Fruit fly (Drosophila melanogaster): ENCODE results near the gene CG9593.
A peak's percentile ranks its signal among the peaks of the same experiment; 100 is the strongest.

The CG9593 gene

dm6 chr3R:15793372-15793802 lies 8.7 kb upstream of the CG9593 start, which contains the start of gene nsl1 (continued):
- TF ChIP-seq al (GFP tag; IDR thresholded peaks at IDR 0.05) (0 out of 2 replicates have a peak, but pooled peaks have one; percentile 29), CG33213 (GFP tag; optimal IDR thresholded peaks at IDR 0.05) (no peak), chn (GFP tag; optimal IDR thresholded peaks at IDR 0.05) (peak; percentile 77), danr (GFP tag; IDR thresholded peaks at IDR 0.05) (no peak), wdn (GFP tag; IDR thresholded peaks at IDR 0.05) (peak; percentile 33; the same call in 1 of the 2 replicates), CG43689 (GFP tag; IDR thresholded peaks at IDR 0.05) (no peak), CG14710 (tag; optimal IDR thresholded peaks at IDR 0.05) (peak; percentile 74), nom (GFP tag; optimal IDR thresholded peaks at IDR 0.05) (peak; percentile 88), CTCF (GFP tag; optimal IDR thresholded peaks at IDR 0.05) (peak; percentile 47), CG30020 (tag; optimal IDR thresholded peaks at IDR 0.05) (peak; percentile 69), CG14667 (GFP tag; IDR thresholded peaks at IDR 0.05) (0 out of 2 replicates have a peak, but pooled peaks have one; percentile 11), Nf-YB (GFP tag; optimal IDR thresholded peaks at IDR 0.05) (peak; percentile 28), Xbp1 (GFP tag; optimal IDR thresholded peaks at IDR 0.05) (peak; percentile 55), CG13894 (tag; optimal IDR thresholded peaks at IDR 0.05) (peak; percentile 11), CG2199 (GFP tag; IDR thresholded peaks at IDR 0.05) (0 out of 3 replicates have a peak, but pooled peaks have one; percentile 44), CG6813 (GFP tag; optimal IDR thresholded peaks at IDR 0.05) (peak; percentile 4), corto (GFP tag; optimal IDR thresholded peaks at IDR 0.05) (peak; percentile 73), tin (GFP tag; optimal IDR thresholded peaks at IDR 0.05) (peak; percentile 34), C15 (GFP tag; IDR thresholded peaks at IDR 0.05) (0 out of 3 replicates have a peak, but pooled peaks have one; percentile 7), inv (GFP tag; IDR thresholded peaks at IDR 0.05; ENCODE audit: partially characterized antibody) (peak; percentile 97), CG8478 (optimal IDR thresholded peaks at IDR 0.05) (peak; percentile 89), CG15601 (tag; optimal IDR thresholded peaks at IDR 0.05) (peak; percentile 22), CG11560 (tag; IDR thresholded peaks at IDR 0.05) (peak; percentile 97), CG1832 (GFP tag; optimal IDR thresholded peaks at IDR 0.05) (peak; percentile 99), CG12299 (tag; optimal IDR thresholded peaks at IDR 0.05) (peak; percentile 19), Hr51 (GFP tag; optimal IDR thresholded peaks at IDR 0.05) (peak in 1 of 2 experiments; percentile 42), E2f1 (GFP tag; IDR thresholded peaks at IDR 0.05) (peak; percentile 48), CG1529 (GFP tag; optimal IDR thresholded peaks at IDR 0.05) (peak; percentile 7), Nf-YC (tag; optimal IDR thresholded peaks at IDR 0.05) (peak; percentile 78), Adf1 (GFP tag; IDR thresholded peaks at IDR 0.05) (peak; percentile 81), CG9215 (GFP tag; IDR thresholded peaks at IDR 0.05) (peak; percentile 48), pho (GFP tag; optimal IDR thresholded peaks at IDR 0.05) (no peak), Side (GFP tag; optimal IDR thresholded peaks at IDR 0.05) (no peak), CG6791 (GFP tag; IDR thresholded peaks at IDR 0.05; ENCODE audit: partially characterized antibody) (peak; percentile 96), CG10654 (GFP tag; optimal IDR thresholded peaks at IDR 0.05) (peak; percentile 19), CG18476 (GFP tag; optimal IDR thresholded peaks at IDR 0.05) (peak; percentile 38), CG7839 (tag; optimal IDR thresholded peaks at IDR 0.05) (peak; percentile 21), kni (GFP tag; optimal IDR thresholded peaks at IDR 0.05) (peak; percentile 46), CG11085 (GFP tag; IDR thresholded peaks at IDR 0.05) (no peak), CrebB (tag; optimal IDR thresholded peaks at IDR 0.05) (no peak), mirr (GFP tag; optimal IDR thresholded peaks at IDR 0.05) (peak; percentile 33), ato (GFP tag; IDR thresholded peaks at IDR 0.05; ENCODE audit: partially characterized antibody) (peak; percentile 93), CG8765 (GFP tag; IDR thresholded peaks at IDR 0.05) (peak; percentile 69), CG1603 (tag; optimal IDR thresholded peaks at IDR 0.05) (peak; percentile 58), HmgD (GFP tag; optimal IDR thresholded peaks at IDR 0.05) (peak; percentile 54), Dp (GFP tag; optimal IDR thresholded peaks at IDR 0.05) (peak; percentile 39), lola (GFP tag; optimal IDR thresholded peaks at IDR 0.05) (peak in 1 of 3 experiments; percentile 25), Med (GFP tag) (peak; percentile 90), YL-1 (GFP tag; optimal IDR thresholded peaks at IDR 0.05) (peak; percentile 94), CG3838 (GFP tag; optimal IDR thresholded peaks at IDR 0.05) (no peak)
